Worm (Caenorhabditis elegans) whole organism, mixed stage, embryonic: ENCODE measurements around the gene K07H8.5.

Experiments
- M03D4.4 ChIP-seq: sonication (generic microtip); optimal IDR thresholded peaks from 2 replicates; lab custom pipeline; 2017; ENCODE audit warnings: mild to moderate bottlenecking, missing genetic modification characterization, missing compliant biosample characterization
- bed-3 ChIP-seq: fragments of 200-800 bp; sonication (Bioruptor generic); optimal IDR thresholded peaks from 3 replicates; lab custom pipeline; 2018; ENCODE audit warnings: mild to moderate bottlenecking, missing genetic modification characterization, moderate library complexity, missing compliant biosample characterization
- blmp-1 ChIP-seq: fragments of 150-350 bp; optimal IDR thresholded peaks from 2 replicates; lab custom pipeline; 2014; ENCODE audit warnings: missing biosample characterization, missing genetic modification characterization
- ceh-39 ChIP-seq: fragments of 150-350 bp; optimal IDR thresholded peaks from 2 replicates; lab custom pipeline; 2014; ENCODE audit warnings: missing biosample characterization, missing genetic modification characterization
- ceh-43 ChIP-seq: fragments of 200-800 bp; sonication (Bioruptor generic); optimal IDR thresholded peaks from 2 replicates; lab custom pipeline; 2018; ENCODE audit warnings: mild to moderate bottlenecking, missing genetic modification characterization, moderate library complexity, missing compliant biosample characterization
- ceh-83 ChIP-seq: fragments of 200-800 bp; sonication (Bioruptor generic); optimal IDR thresholded peaks from 2 replicates; lab custom pipeline; 2018; ENCODE audit warnings: mild to moderate bottlenecking, missing genetic modification characterization, missing compliant biosample characterization
- cnd-1 ChIP-seq: fragments of 200-800 bp; sonication (Bioruptor generic); optimal IDR thresholded peaks from 2 replicates; lab custom pipeline; 2018; ENCODE audit warnings: mild to moderate bottlenecking, missing genetic modification characterization, missing compliant biosample characterization
- drap-1 ChIP-seq: fragments of 200-800 bp; sonication (Bioruptor generic); optimal IDR thresholded peaks from 3 replicates; lab custom pipeline; 2018; ENCODE audit warnings: mild to moderate bottlenecking, missing genetic modification characterization, missing compliant biosample characterization
- elt-1 ChIP-seq: sonication (generic microtip); optimal IDR thresholded peaks from 2 replicates; lab custom pipeline; 2017; ENCODE audit warnings: missing genetic modification characterization, mild to moderate bottlenecking, missing compliant biosample characterization, antibody characterized with exemption, moderate library complexity, borderline replicate concordance; ENCODE audit not compliant: insufficient read depth
- elt-3 ChIP-seq: fragments of 150-350 bp; optimal IDR thresholded peaks from 2 replicates; lab custom pipeline; 2014; ENCODE audit warnings: missing biosample characterization, missing genetic modification characterization
- flh-1 ChIP-seq: fragments of 200-800 bp; sonication (Bioruptor generic); optimal IDR thresholded peaks from 2 replicates; lab custom pipeline; 2018; ENCODE audit warnings: mild to moderate bottlenecking, missing genetic modification characterization, moderate library complexity, missing compliant biosample characterization
- ham-2 ChIP-seq: fragments of 200-800 bp; sonication (Bioruptor generic); optimal IDR thresholded peaks from 2 replicates; lab custom pipeline; 2018; ENCODE audit warnings: mild to moderate bottlenecking, missing genetic modification characterization, missing compliant biosample characterization
- hlh-1 ChIP-seq: fragments of 150-350 bp; optimal IDR thresholded peaks from 2 replicates; lab custom pipeline; 2014; ENCODE audit warnings: missing biosample characterization, missing genetic modification reagents, missing genetic modification characterization
- lin-13 ChIP-seq: fragments of 150-350 bp; optimal IDR thresholded peaks from 2 replicates; lab custom pipeline; 2014; ENCODE audit warnings: missing biosample characterization, missing genetic modification characterization
- lin-32 ChIP-seq: fragments of 200-800 bp; sonication (Bioruptor generic); optimal IDR thresholded peaks from 2 replicates; lab custom pipeline; 2018; ENCODE audit warnings: mild to moderate bottlenecking, missing genetic modification characterization, missing compliant biosample characterization
- lsy-2 ChIP-seq: fragments of 150-350 bp; optimal IDR thresholded peaks from 2 replicates; lab custom pipeline; 2014; ENCODE audit warnings: missing biosample characterization, missing genetic modification characterization
- mab-5 ChIP-seq: fragments of 150-350 bp; optimal IDR thresholded peaks from 2 replicates; lab custom pipeline; 2014; ENCODE audit warnings: missing biosample characterization, missing genetic modification characterization
- mep-1 ChIP-seq: fragments of 150-350 bp; optimal IDR thresholded peaks from 2 replicates; lab custom pipeline; 2017; ENCODE audit warnings: missing biosample characterization, missing genetic modification reagents, missing genetic modification characterization, inconsistent platforms
- mls-2 ChIP-seq: sonication (generic microtip); optimal IDR thresholded peaks from 2 replicates; lab custom pipeline; 2016; ENCODE audit warnings: mild to moderate bottlenecking, missing genetic modification characterization, moderate library complexity, missing compliant biosample characterization
- nhr-12 ChIP-seq: fragments of 150-350 bp; optimal IDR thresholded peaks from 2 replicates; lab custom pipeline; 2014; ENCODE audit warnings: missing biosample characterization, missing genetic modification characterization
- nhr-2 ChIP-seq: fragments of 150-350 bp; optimal IDR thresholded peaks from 2 replicates; lab custom pipeline; 2014; ENCODE audit warnings: missing biosample characterization, missing genetic modification characterization
- nhr-237 ChIP-seq: fragments of 150-350 bp; optimal IDR thresholded peaks from 2 replicates; lab custom pipeline; 2014; ENCODE audit warnings: missing biosample characterization, missing genetic modification characterization
- nhr-28 ChIP-seq: fragments of 150-350 bp; optimal IDR thresholded peaks from 2 replicates; lab custom pipeline; 2014; ENCODE audit warnings: missing biosample characterization, missing genetic modification characterization
- pha-4 ChIP-seq: fragments of 150-350 bp; optimal IDR thresholded peaks from 2 replicates; lab custom pipeline; 2018; ENCODE audit warnings: missing biosample characterization, missing genetic modification reagents, missing genetic modification characterization
- sem-2 ChIP-seq: fragments of 200-800 bp; sonication (Bioruptor generic); optimal IDR thresholded peaks from 2 replicates; lab custom pipeline; 2018; ENCODE audit warnings: mild to moderate bottlenecking, missing genetic modification characterization, missing compliant biosample characterization
- snpc-4 ChIP-seq: fragments of 150-350 bp; optimal IDR thresholded peaks from 2 replicates; lab custom pipeline; 2014; ENCODE audit warnings: missing biosample characterization, missing genetic modification characterization
- sptf-1 ChIP-seq: sonication (generic microtip); optimal IDR thresholded peaks from 2 replicates; lab custom pipeline; 2017; ENCODE audit warnings: mild to moderate bottlenecking, missing genetic modification characterization, moderate library complexity, missing compliant biosample characterization
- tbx-8 ChIP-seq: fragments of 200-800 bp; sonication (Bioruptor generic); optimal IDR thresholded peaks from 2 replicates; lab custom pipeline; 2018; ENCODE audit warnings: mild to moderate bottlenecking, missing genetic modification characterization, moderate library complexity, missing compliant biosample characterization
- unc-120 ChIP-seq: sonication (generic microtip); optimal IDR thresholded peaks from 2 replicates; lab custom pipeline; 2017; ENCODE audit warnings: missing genetic modification characterization, missing compliant biosample characterization; ENCODE audit not compliant: poor library complexity, severe bottlenecking
- unc-39 ChIP-seq: fragments of 150-350 bp; optimal IDR thresholded peaks from 2 replicates; lab custom pipeline; 2014; ENCODE audit warnings: missing biosample characterization, missing genetic modification characterization
- unc-62 ChIP-seq: fragments of 150-350 bp; optimal IDR thresholded peaks from 2 replicates; lab custom pipeline; 2014; ENCODE audit warnings: missing biosample characterization, missing genetic modification reagents, missing genetic modification characterization
- zip-8 ChIP-seq: fragments of 150-350 bp; optimal IDR thresholded peaks from 2 replicates; lab custom pipeline; 2014; ENCODE audit warnings: missing biosample characterization, missing genetic modification characterization
- ztf-11 ChIP-seq: fragments of 150-350 bp; optimal IDR thresholded peaks from 2 replicates; lab custom pipeline; 2014; ENCODE audit warnings: missing biosample characterization, missing genetic modification characterization

Gene K07H8.5

ce11 chrIV:8241312-8241833 is 26.8 kb upstream of the K07H8.5 start:
- TF ChIP-seq elt-1 (tag; lab: Kevin White, UChicago) (peak; percentile 79), lin-13 (no peak)
- TF ChIP-seq, all 35 proteins: peak for 1

- TF ChIP-seq tbx-8 (GFP tag; lab: Kevin White, UChicago) (no peak), elt-1 (tag; lab: Kevin White, UChicago) (peak; percentile 72), nhr-2 (tag; lab: Kevin White, UChicago) (peak; percentile 71)
These were observed 25.0 kb upstream of the K07H8.5 start for ce11 chrIV:8243170-8243569.

ce11 chrIV:8243599-8243998 is 24.5 kb upstream of the K07H8.5 start, which contains the start of gene T09A12.8:
TSS of gene T09A12.8 (minus strand) at chrIV:8243699.
- no peak for TF ChIP-seq nhr-28 (tag; lab: Kevin White, UChicago)
- no peak for TF ChIP-seq sem-2 (GFP tag; lab: Kevin White, UChicago)
- no peak for TF ChIP-seq elt-3 (tag; lab: Kevin White, UChicago)
- TF ChIP-seq mep-1 = no peak
- no peak for TF ChIP-seq unc-120 (tag; lab: Kevin White, UChicago)

ce11 chrIV:8244112-8244511 is 24.0 kb upstream of the K07H8.5 start, which contains the start of gene T09A12.1:
TSS of gene T09A12.1 (plus strand) at chrIV:8244412.
- TF ChIP-seq lin-32 (GFP tag; lab: Kevin White, UChicago) (no peak), hlh-1 (tag; lab: Kevin White, UChicago) (no peak), elt-1 (tag; lab: Kevin White, UChicago) (no peak), ceh-39 (tag; lab: Kevin White, UChicago) (no peak), tbx-8 (GFP tag; lab: Kevin White, UChicago) (no peak), blmp-1 (tag; lab: Kevin White, UChicago) (no peak), nhr-12 (tag; lab: Kevin White, UChicago) (no peak), unc-62 (no peak), mls-2 (tag; lab: Kevin White, UChicago) (no peak), ztf-11 (no peak), snpc-4 (tag; lab: Kevin White, UChicago) (no peak), nhr-28 (tag; lab: Kevin White, UChicago) (no peak), drap-1 (GFP tag; lab: Kevin White, UChicago) (no peak), pha-4 (tag; lab: Kevin White, UChicago) (no peak), bed-3 (GFP tag; lab: Kevin White, UChicago) (no peak)

ce11 chrIV:8247341-8247740 is 20.8 kb upstream of the K07H8.5 start:
- TF ChIP-seq elt-1 (tag; lab: Kevin White, UChicago) (peak; percentile 67), sem-2 (GFP tag; lab: Kevin White, UChicago) (no peak), ceh-83 (GFP tag; lab: Kevin White, UChicago) (no peak)

- TF ChIP-seq zip-8 (tag; lab: Kevin White, UChicago) (no peak), elt-1 (tag; lab: Kevin White, UChicago) (no peak), ceh-39 (tag; lab: Kevin White, UChicago) (no peak), blmp-1 (tag; lab: Kevin White, UChicago) (no peak), lin-32 (GFP tag; lab: Kevin White, UChicago) (no peak), mab-5 (tag; lab: Kevin White, UChicago) (no peak)
These were observed 16.8 kb upstream of the K07H8.5 start for ce11 chrIV:8251346-8251745.

- TF ChIP-seq unc-62 (peak; percentile 64), mep-1 (peak; percentile 73), bed-3 (GFP tag; lab: Kevin White, UChicago) (peak; percentile 94), sptf-1 (peak; percentile 98), ceh-39 (tag; lab: Kevin White, UChicago) (no peak), pha-4 (tag; lab: Kevin White, UChicago) (peak; percentile 86), unc-120 (tag; lab: Kevin White, UChicago) (peak; percentile 97), mab-5 (tag; lab: Kevin White, UChicago) (no peak), ham-2 (GFP tag; lab: Kevin White, UChicago) (peak; percentile 89), sem-2 (GFP tag; lab: Kevin White, UChicago) (peak; percentile 95), ceh-43 (GFP tag; lab: Kevin White, UChicago) (peak; percentile 95), snpc-4 (tag; lab: Kevin White, UChicago) (no peak), flh-1 (GFP tag; lab: Kevin White, UChicago) (peak; percentile 92), unc-39 (tag; lab: Kevin White, UChicago) (peak; percentile 68), cnd-1 (tag; lab: Kevin White, UChicago) (peak; percentile 97), lin-32 (GFP tag; lab: Kevin White, UChicago) (peak; percentile 97), drap-1 (GFP tag; lab: Kevin White, UChicago) (peak; percentile 98), mls-2 (tag; lab: Kevin White, UChicago) (peak; percentile 98), tbx-8 (GFP tag; lab: Kevin White, UChicago) (peak; percentile 92), hlh-1 (tag; lab: Kevin White, UChicago) (peak; percentile 45), ztf-11 (peak; percentile 15), M03D4.4 (peak; percentile 97), elt-1 (tag; lab: Kevin White, UChicago) (peak; percentile 66), nhr-237 (tag; lab: Kevin White, UChicago) (peak; percentile 23), lsy-2 (tag; lab: Kevin White, UChicago) (peak; percentile 47)
These were observed 15.3 kb upstream of the K07H8.5 start for ce11 chrIV:8252856-8253255.
